Fruit fly (Drosophila melanogaster): ENCODE results near the gene CG9813.

CG9813 gene

dm6 chr3R:13419979-13420378 is 40.4 kb upstream of the CG9813 start, which contains the start of gene Ir87a (continued):
- no peak for TF ChIP-seq CG33557 (GFP tag; optimal IDR thresholded peaks at IDR 0.05)
- no peak for TF ChIP-seq chif (GFP tag; optimal IDR thresholded peaks at IDR 0.05)
- TF ChIP-seq tup (GFP tag; optimal IDR thresholded peaks at IDR 0.05): no peak
- TF ChIP-seq CG31365 (tag; optimal IDR thresholded peaks at IDR 0.05): no peak

dm6 chr3R:13417067-13417595 is 37.6 kb upstream of the CG9813 start:
- TF ChIP-seq Hsf (GFP tag; optimal IDR thresholded peaks at IDR 0.05) (no peak), CG8281 (tag; optimal IDR thresholded peaks at IDR 0.05) (peak; percentile 92)

- TF ChIP-seq trh (GFP tag; optimal IDR thresholded peaks at IDR 0.05) (no peak), CG17802 (tag; optimal IDR thresholded peaks at IDR 0.05) (no peak), crp (GFP tag; optimal IDR thresholded peaks at IDR 0.05) (no peak), gt (GFP tag; IDR thresholded peaks at IDR 0.05) (no peak), pita (GFP tag; optimal IDR thresholded peaks at IDR 0.05) (no peak), cg (GFP tag; optimal IDR thresholded peaks at IDR 0.05) (no peak), BEAF-32 (GFP tag; optimal IDR thresholded peaks at IDR 0.05) (no peak), ac (GFP tag; optimal IDR thresholded peaks at IDR 0.05) (no peak), NK7.1 (GFP tag; optimal IDR thresholded peaks at IDR 0.05) (no peak), sens (GFP tag) (no peak), CkIIα-i1 (GFP tag; IDR thresholded peaks at IDR 0.05) (no peak), p53 (GFP tag; optimal IDR thresholded peaks at IDR 0.05) (no peak), CG17359 (tag; optimal IDR thresholded peaks at IDR 0.05) (no peak), wek (GFP tag; optimal IDR thresholded peaks at IDR 0.05) (no peak)
Observed at dm6 chr3R:13415186-13415585, 35.6 kb upstream of the CG9813 start, which contains the start of gene yellow-e. TSS of gene yellow-e (minus strand) at chr3R:13415286.

dm6 chr3R:13412704-13413103 is 33.1 kb upstream of the CG9813 start:
- TF ChIP-seq CG10979 (tag; optimal IDR thresholded peaks at IDR 0.05): no peak
- TF ChIP-seq CG10267 (tag; optimal IDR thresholded peaks at IDR 0.05): no peak
- TF ChIP-seq CG6272 (GFP tag; IDR thresholded peaks at IDR 0.05): no peak
- TF ChIP-seq Meics (GFP tag; optimal IDR thresholded peaks at IDR 0.05): no peak
- no peak for TF ChIP-seq CG17568 (GFP tag; optimal IDR thresholded peaks at IDR 0.05)
- TF ChIP-seq her (GFP tag; optimal IDR thresholded peaks at IDR 0.05): no peak
- TF ChIP-seq ash1 (GFP tag; optimal IDR thresholded peaks at IDR 0.05): no peak
- TF ChIP-seq CG1832 (GFP tag; optimal IDR thresholded peaks at IDR 0.05): no peak
- no peak for TF ChIP-seq CG14965 (GFP tag; optimal IDR thresholded peaks at IDR 0.05; ENCODE audit: borderline replicate concordance)

dm6 chr3R:13406898-13407297 is 27.3 kb upstream of the CG9813 start, which contains the start of gene yellow-e2:
TSS of gene yellow-e2 (minus strand) at chr3R:13406998.
- TF ChIP-seq CG11504 (tag; optimal IDR thresholded peaks at IDR 0.05) (peak; percentile 3), CHES-1-like (GFP tag; optimal IDR thresholded peaks at IDR 0.05) (no peak), dysf (GFP tag; IDR thresholded peaks at IDR 0.05) (no peak), CG15269 (tag; optimal IDR thresholded peaks at IDR 0.05) (peak; percentile 23), CG7556 (GFP tag; optimal IDR thresholded peaks at IDR 0.05) (no peak), hbn (GFP tag; IDR thresholded peaks at IDR 0.05; ENCODE audit: partially characterized antibody) (no peak), CG8924 (tag; optimal IDR thresholded peaks at IDR 0.05) (peak; percentile 27), D19A (tag; optimal IDR thresholded peaks at IDR 0.05) (peak; percentile 77), eve (GFP tag; optimal IDR thresholded peaks at IDR 0.05) (no peak), gem (tag; optimal IDR thresholded peaks at IDR 0.05) (peak; percentile 29), z (GFP tag; IDR thresholded peaks at IDR 0.05) (no peak), vfl (GFP tag; optimal IDR thresholded peaks at IDR 0.05) (no peak), insv (GFP tag; optimal IDR thresholded peaks at IDR 0.05) (peak in 1 of 2 experiments; percentile 25)
